Worm (Caenorhabditis elegans) whole organism, L4 larva: ENCODE results near the gene F38E1.6.

Experiments used
- ceh-28 ChIP-seq: fragments of 150-350 bp; optimal IDR thresholded peaks from 2 replicates; lab custom pipeline; 2014; ENCODE audit warnings: missing biosample characterization, missing genetic modification reagents, missing genetic modification characterization
- cey-2 ChIP-seq: sonication (generic microtip); optimal IDR thresholded peaks from 3 replicates; lab custom pipeline; 2017; ENCODE audit warnings: missing genetic modification characterization, mild to moderate bottlenecking, missing compliant biosample characterization, antibody characterized with exemption, borderline replicate concordance; ENCODE audit not compliant: insufficient read depth
- daf-12 ChIP-seq: fragments of 150-350 bp; optimal IDR thresholded peaks from 2 replicates; lab custom pipeline; 2014; ENCODE audit warnings: missing biosample characterization, missing genetic modification reagents, missing genetic modification characterization
- lin-15B ChIP-seq: fragments of 150-350 bp; sonication (generic microtip); optimal IDR thresholded peaks from 3 replicates; lab custom pipeline; 2014; ENCODE audit warnings: missing biosample characterization, missing genetic modification characterization
- nhr-11 ChIP-seq: fragments of 150-350 bp; optimal IDR thresholded peaks from 2 replicates; lab custom pipeline; 2014; ENCODE audit warnings: missing biosample characterization, missing genetic modification characterization
- nhr-76 ChIP-seq: fragments of 150-350 bp; optimal IDR thresholded peaks from 2 replicates; lab custom pipeline; 2014; ENCODE audit warnings: missing biosample characterization, missing genetic modification characterization
- skn-1 ChIP-seq: fragments of 150-350 bp; optimal IDR thresholded peaks from 2 replicates; lab custom pipeline; 2014; ENCODE audit warnings: missing biosample characterization, missing genetic modification characterization
- snpc-4 ChIP-seq: fragments of 150-350 bp; optimal IDR thresholded peaks from 2 replicates; lab custom pipeline; 2014; ENCODE audit warnings: missing biosample characterization, missing genetic modification characterization

DNA sequence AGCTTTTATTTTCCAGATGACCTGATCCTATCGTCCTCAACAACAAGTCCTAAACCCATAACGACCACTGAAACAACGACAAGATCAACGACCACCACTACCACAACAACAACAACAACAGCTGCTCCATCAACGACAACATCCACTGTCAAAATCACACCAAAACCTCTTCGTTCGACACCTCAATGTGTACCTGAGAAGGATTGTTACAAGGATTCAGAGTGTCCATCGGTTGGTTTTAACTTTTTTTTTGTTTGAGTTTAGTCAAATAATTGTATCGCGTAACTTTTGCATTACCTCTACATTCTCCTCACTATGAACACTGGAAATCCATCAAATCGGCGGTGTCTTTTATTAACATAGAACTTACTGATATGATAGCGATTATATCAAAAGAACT lies 20.2 kb downstream of the F38E1.6 start:
- TF ChIP-seq skn-1 (tag; lab: Kevin White, UChicago) (no peak), daf-12 (no peak), ceh-28 (no peak), cey-2 (no peak), snpc-4 (no peak), nhr-76 (no peak), nhr-11 (tag; lab: Kevin White, UChicago) (no peak), lin-15B (tag; lab: Kevin White, UChicago) (no peak)
